Worm (Caenorhabditis elegans): Measurements from ENCODE around the gene pals-28.

ce11 chrIII:4367649-4368048 is 16.9 kb upstream of the pals-28 start, which contains the start of gene ckb-2:
- no peak for TF ChIP-seq hlh-17 (GFP tag; optimal IDR thresholded peaks at IDR 0.05; ENCODE audit: borderline replicate concordance)
- no peak for TF ChIP-seq nhr-237 (tag; optimal IDR thresholded peaks at IDR 0.05)
- no peak for TF ChIP-seq nhr-11 (tag; optimal IDR thresholded peaks at IDR 0.05)
- no peak for TF ChIP-seq ceh-63 (GFP tag; optimal IDR thresholded peaks at IDR 0.05)
- no peak for TF ChIP-seq snpc-4 (tag; optimal IDR thresholded peaks at IDR 0.05)
- TF ChIP-seq nhr-77 (tag; optimal IDR thresholded peaks at IDR 0.05), result no peak
- no peak for TF ChIP-seq fos-1 (tag; optimal IDR thresholded peaks at IDR 0.05)
- TF ChIP-seq nhr-71 (tag; optimal IDR thresholded peaks at IDR 0.05), result no peak
- TF ChIP-seq C16A3.4 (tag; optimal IDR thresholded peaks at IDR 0.05), result no peak
- TF ChIP-seq aly-2 (tag; optimal IDR thresholded peaks at IDR 0.05), result no peak
- no peak for TF ChIP-seq egl-27 (tag; optimal IDR thresholded peaks at IDR 0.05)
- TF ChIP-seq nhr-19 (GFP tag; conservative IDR thresholded peaks at IDR 0.05), result no peak
- TF ChIP-seq nhr-12 (tag; optimal IDR thresholded peaks at IDR 0.05), result no peak
- TF ChIP-seq pax-3 (tag; optimal IDR thresholded peaks at IDR 0.05), result no peak

All from whole organism, L1 larva.